Fruit fly (Drosophila melanogaster) whole organism, embryonic: ENCODE data around the gene CG32388.
A peak's percentile ranks its signal among the peaks of the same experiment; 100 is the strongest.

ENCODE experiments used
- Aef1 ChIP-seq: fragments of 200-800 bp; sonication (Bioruptor generic); IDR thresholded peaks from 3 replicates; pipeline ENCODE4 v1.3.6; 2022; ENCODE audit warnings: missing biosample characterization, missing genetic modification characterization
- BtbVII ChIP-seq: fragments of 200-800 bp; sonication (Bioruptor generic); optimal IDR thresholded peaks from 3 replicates; lab custom pipeline; 2017; ENCODE audit warnings: missing biosample characterization, mild to moderate bottlenecking, missing genetic modification characterization
- Bteb2 ChIP-seq: fragments of 200-800 bp; sonication (Bioruptor generic); optimal IDR thresholded peaks from 2 replicates; lab custom pipeline; 2016; ENCODE audit warnings: missing biosample characterization, missing genetic modification characterization
- CG10147 ChIP-seq: fragments of 200-800 bp; sonication (Bioruptor generic); optimal IDR thresholded peaks from 2 replicates; lab custom pipeline; 2019; ENCODE audit warnings: missing biosample characterization, mild to moderate bottlenecking, missing genetic modification characterization, moderate library complexity
- CG12219 ChIP-seq: fragments of 200-800 bp; sonication (Bioruptor generic); optimal IDR thresholded peaks from 3 replicates; lab custom pipeline; 2018; ENCODE audit warnings: missing biosample characterization, mild to moderate bottlenecking, missing genetic modification characterization
- CG13424 ChIP-seq: fragments of 200-800 bp; sonication (Bioruptor generic); optimal IDR thresholded peaks from 2 replicates; lab custom pipeline; 2019; ENCODE audit warnings: missing biosample characterization, mild to moderate bottlenecking, missing genetic modification characterization, moderate library complexity
- CG15269 ChIP-seq: fragments of 200-800 bp; sonication (Bioruptor generic); optimal IDR thresholded peaks from 2 replicates; lab custom pipeline; 2018; ENCODE audit warnings: missing biosample characterization, mild to moderate bottlenecking, missing genetic modification characterization, moderate library complexity
- CG17361 ChIP-seq: fragments of 200-800 bp; sonication (Bioruptor generic); IDR thresholded peaks from 3 replicates; pipeline ENCODE4 v1.3.6; 2022; ENCODE audit warnings: missing biosample characterization, missing genetic modification characterization
- CG1832 ChIP-seq: fragments of 200-800 bp; sonication (Bioruptor generic); optimal IDR thresholded peaks from 2 replicates; lab custom pipeline; 2017; ENCODE audit warnings: missing biosample characterization, mild to moderate bottlenecking, missing genetic modification characterization, inconsistent platforms
- CG18599 ChIP-seq: fragments of 200-800 bp; sonication (Bioruptor generic); optimal IDR thresholded peaks from 3 replicates; lab custom pipeline; 2017; ENCODE audit warnings: missing biosample characterization, missing genetic modification characterization, mild to moderate bottlenecking, moderate library complexity, missing genetic modification reagents
- CG2120 ChIP-seq: fragments of 200-800 bp; sonication (Bioruptor generic); optimal IDR thresholded peaks from 3 replicates; lab custom pipeline; 2016; ENCODE audit warnings: missing biosample characterization, missing genetic modification characterization
- CG30431 ChIP-seq: fragments of 200-800 bp; sonication (Bioruptor generic); optimal IDR thresholded peaks from 2 replicates; lab custom pipeline; 2017; ENCODE audit warnings: missing biosample characterization, missing genetic modification characterization
- CG4328 ChIP-seq: fragments of 200-800 bp; sonication (Bioruptor generic); optimal IDR thresholded peaks from 3 replicates; lab custom pipeline; 2017; ENCODE audit warnings: missing biosample characterization, missing genetic modification reagents, missing genetic modification characterization
- CG5245 ChIP-seq: fragments of 200-800 bp; sonication (Bioruptor generic); optimal IDR thresholded peaks from 3 replicates; lab custom pipeline; 2016; ENCODE audit warnings: missing biosample characterization, missing genetic modification characterization
- CG7372 ChIP-seq: fragments of 200-800 bp; sonication (Bioruptor generic); IDR thresholded peaks from 2 replicates; pipeline ENCODE4 v1.3.6; 2022; ENCODE audit warnings: missing biosample characterization, missing genetic modification characterization
- CG7556 ChIP-seq: fragments of 200-800 bp; sonication (Bioruptor generic); optimal IDR thresholded peaks from 2 replicates; lab custom pipeline; 2017; ENCODE audit warnings: missing biosample characterization, mild to moderate bottlenecking, missing genetic modification characterization
- CG8944 ChIP-seq: fragments of 200-800 bp; sonication (Bioruptor generic); optimal IDR thresholded peaks from 3 replicates; lab custom pipeline; 2016; ENCODE audit warnings: missing biosample characterization, missing genetic modification characterization
- CG9797 ChIP-seq: fragments of 200-800 bp; sonication (Bioruptor generic); optimal IDR thresholded peaks from 3 replicates; lab custom pipeline; 2018; ENCODE audit warnings: missing biosample characterization, mild to moderate bottlenecking, missing genetic modification characterization
- CG9876 ChIP-seq: fragments of 200-800 bp; sonication (Bioruptor generic); optimal IDR thresholded peaks from 2 replicates; lab custom pipeline; 2016; ENCODE audit warnings: missing biosample characterization, missing genetic modification characterization
- Camta ChIP-seq: fragments of 200-800 bp; sonication (Bioruptor generic); optimal IDR thresholded peaks from 2 replicates; lab custom pipeline; 2016; ENCODE audit warnings: missing biosample characterization, missing genetic modification characterization
- D19B ChIP-seq: fragments of 200-800 bp; sonication (Bioruptor generic); optimal IDR thresholded peaks from 2 replicates; lab custom pipeline; 2017; ENCODE audit warnings: missing biosample characterization, mild to moderate bottlenecking, missing genetic modification characterization
- Deaf1 ChIP-seq: fragments of 200-800 bp; optimal IDR thresholded peaks from 3 replicates; lab custom pipeline; 2019; ENCODE audit warnings: missing biosample characterization, mild to moderate bottlenecking, missing genetic modification characterization, moderate library complexity
- Hr39 ChIP-seq: fragments of >200 bp; optimal IDR thresholded peaks from 2 replicates; lab custom pipeline; 2017
- Hr51 ChIP-seq, 2 experiments: fragments of 200-800 bp; sonication (Bioruptor generic); optimal IDR thresholded peaks; 2 replicates in 1 of 2; 3 replicates in 1 of 2; lab custom pipeline; 2016 to 2018; ENCODE audit warnings: missing biosample characterization in 2 of 2, missing genetic modification characterization in 2 of 2, mild to moderate bottlenecking in 1 of 2, moderate library complexity in 1 of 2
- MTF-1 ChIP-seq: fragments of 200-800 bp; sonication (Bioruptor generic); optimal IDR thresholded peaks from 2 replicates; lab custom pipeline; 2018; ENCODE audit warnings: missing biosample characterization, mild to moderate bottlenecking, missing genetic modification characterization, borderline replicate concordance
- NC2β ChIP-seq: fragments of 200-800 bp; sonication (Bioruptor generic); optimal IDR thresholded peaks from 2 replicates; lab custom pipeline; 2016; ENCODE audit warnings: missing biosample characterization, missing genetic modification characterization
- Oaz ChIP-seq: fragments of 200-800 bp; sonication (Bioruptor generic); IDR thresholded peaks from 2 replicates; pipeline ENCODE4 v1.3.6; 2022; ENCODE audit warnings: missing biosample characterization, missing genetic modification characterization
- Pdp1 ChIP-seq, 2 experiments: fragments of 200-800 bp; sonication (Bioruptor generic); optimal IDR thresholded peaks; 3 replicates each; lab custom pipeline; 2016; ENCODE audit warnings: missing biosample characterization in 2 of 2, missing genetic modification characterization in 2 of 2, mild to moderate bottlenecking in 1 of 2, moderate library complexity in 1 of 2
- Sin3A ChIP-seq: fragments of >200 bp; optimal IDR thresholded peaks from 2 replicates; lab custom pipeline; 2018
- al ChIP-seq: fragments of 200-800 bp; sonication (Bioruptor generic); IDR thresholded peaks from 2 replicates; pipeline ENCODE4 v1.3.6; 2022; ENCODE audit warnings: missing biosample characterization, missing genetic modification characterization
- bbx ChIP-seq: fragments of 200-800 bp; sonication (Bioruptor generic); IDR thresholded peaks from 2 replicates; pipeline ENCODE4 v1.3.6; 2022; ENCODE audit warnings: missing biosample characterization, missing genetic modification characterization; ENCODE audit not compliant: partially characterized antibody
- bowl ChIP-seq: fragments of 200-800 bp; sonication (Bioruptor generic); IDR thresholded peaks from 2 replicates; pipeline ENCODE4 v1.3.6; 2022; ENCODE audit warnings: missing biosample characterization, missing genetic modification characterization
- ci ChIP-seq: fragments of 200-800 bp; sonication (Bioruptor generic); IDR thresholded peaks from 3 replicates; pipeline ENCODE4 v1.3.6; 2022; ENCODE audit warnings: missing biosample characterization, missing genetic modification characterization
- da ChIP-seq: fragments of 200-800 bp; sonication (Bioruptor generic); optimal IDR thresholded peaks from 2 replicates; lab custom pipeline; 2016; ENCODE audit warnings: missing biosample characterization, missing genetic modification characterization
- fd102C ChIP-seq: fragments of 200-800 bp; sonication (Bioruptor generic); optimal IDR thresholded peaks from 2 replicates; lab custom pipeline; 2018; ENCODE audit warnings: missing biosample characterization, mild to moderate bottlenecking, missing genetic modification characterization, moderate library complexity
- gfzf ChIP-seq: fragments of 200-800 bp; sonication (Bioruptor generic); optimal IDR thresholded peaks from 2 replicates; lab custom pipeline; 2016; ENCODE audit warnings: missing biosample characterization, mild to moderate bottlenecking, missing genetic modification characterization, moderate library complexity
- inv ChIP-seq: fragments of 200-800 bp; sonication (Bioruptor generic); IDR thresholded peaks from 2 replicates; pipeline ENCODE4 v1.3.6; 2022; ENCODE audit warnings: missing biosample characterization, missing genetic modification characterization; ENCODE audit not compliant: partially characterized antibody
- lbe ChIP-seq: fragments of 200-800 bp; sonication (Bioruptor generic); optimal IDR thresholded peaks from 2 replicates; lab custom pipeline; 2016; ENCODE audit warnings: missing biosample characterization, mild to moderate bottlenecking, missing genetic modification characterization
- mirr ChIP-seq: fragments of 200-800 bp; sonication (Bioruptor generic); optimal IDR thresholded peaks from 3 replicates; lab custom pipeline; 2018; ENCODE audit warnings: missing biosample characterization, mild to moderate bottlenecking, missing genetic modification characterization
- nerfin-1 ChIP-seq: fragments of 200-800 bp; sonication (Bioruptor generic); optimal IDR thresholded peaks from 3 replicates; lab custom pipeline; 2019; ENCODE audit warnings: missing biosample characterization, mild to moderate bottlenecking, missing genetic modification characterization, moderate library complexity
- pita ChIP-seq: fragments of 200-800 bp; sonication (Bioruptor generic); optimal IDR thresholded peaks from 2 replicates; lab custom pipeline; 2017; ENCODE audit warnings: missing biosample characterization, mild to moderate bottlenecking, missing genetic modification characterization
- stc ChIP-seq: fragments of 200-800 bp; sonication (Bioruptor generic); IDR thresholded peaks from 2 replicates; pipeline ENCODE4 v1.3.6; 2022; ENCODE audit warnings: missing biosample characterization, missing genetic modification characterization
- tgo ChIP-seq: fragments of 200-800 bp; sonication (Bioruptor generic); IDR thresholded peaks from 3 replicates; pipeline ENCODE4 v1.3.6; 2022; ENCODE audit warnings: missing biosample characterization, missing genetic modification characterization
- tll ChIP-seq, 2 experiments: fragments of 200-800 bp in 1 of 2; fragments of >200 bp in 1 of 2; sonication (Bioruptor generic) in 1 of 2; optimal IDR thresholded peaks; 2 replicates each; lab custom pipeline; 2017 to 2019; ENCODE audit warnings: missing biosample characterization in 2 of 2, missing genetic modification characterization in 2 of 2, mild to moderate bottlenecking in 1 of 2, moderate library complexity in 1 of 2
- tup ChIP-seq: fragments of 200-800 bp; sonication (Bioruptor generic); optimal IDR thresholded peaks from 2 replicates; lab custom pipeline; 2016; ENCODE audit warnings: missing biosample characterization, mild to moderate bottlenecking, missing genetic modification characterization, moderate library complexity
- vnd ChIP-seq: fragments of 200-800 bp; sonication (Bioruptor generic); IDR thresholded peaks from 3 replicates; pipeline ENCODE4 v1.3.6; 2022; ENCODE audit warnings: missing biosample characterization, missing genetic modification characterization; ENCODE audit not compliant: partially characterized antibody
- wor ChIP-seq: fragments of 200-800 bp; sonication (Bioruptor generic); IDR thresholded peaks from 2 replicates; pipeline ENCODE4 v1.3.6; 2022; ENCODE audit warnings: missing biosample characterization, missing genetic modification characterization

CG32388 gene

dm6 chr3L:6984486-6984885, at the start of gene CG32388, which contains the start of gene CG43439:
Gene CG32388, minus strand, starts transcription at chr3L:6984586.
Gene CG43439, minus strand, starts transcription at chr3L:6984586.
- TF ChIP-seq MTF-1 (GFP tag; lab: Kevin White, UChicago) (no peak), Aef1 (GFP tag; lab: Robert Waterston, UW) (no peak), da (GFP tag; lab: Kevin White, UChicago) (no peak), tll (GFP tag; optimal IDR thresholded peaks at IDR 0.05; lab: Kevin White, UChicago) (no peak), CG7372 (GFP tag; lab: Robert Waterston, UW) (no peak), CG1832 (GFP tag; lab: Kevin White, UChicago) (no peak), mirr (GFP tag; lab: Kevin White, UChicago) (no peak), CG30431 (GFP tag; lab: Kevin White, UChicago) (no peak), CG9797 (GFP tag; lab: Kevin White, UChicago) (no peak), stc (no peak), CG9876 (GFP tag; lab: Kevin White, UChicago) (no peak), bowl (GFP tag; lab: Robert Waterston, UW) (no peak), D19B (GFP tag; lab: Kevin White, UChicago) (no peak), Sin3A (lab: Kevin White, UChicago) (no peak)

DNA sequence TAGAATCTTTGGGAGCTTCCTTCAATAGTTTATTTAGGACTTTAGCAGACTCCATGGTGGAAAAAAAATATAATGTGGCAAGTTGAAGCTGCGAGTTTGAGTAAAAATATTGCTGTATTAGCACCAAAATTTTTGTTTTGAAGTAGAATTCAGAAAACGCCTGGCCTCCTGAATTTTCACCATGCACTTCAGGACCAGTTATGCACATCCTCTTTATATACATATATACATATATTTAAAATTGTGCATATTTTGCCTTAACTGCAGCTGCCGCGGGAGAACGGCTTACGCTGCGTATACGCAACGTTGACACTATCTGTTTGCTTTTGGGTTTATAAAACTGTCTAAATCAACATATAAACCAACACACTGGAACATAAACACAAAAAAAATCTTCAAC, 42.3 kb upstream of the CG32388 start, which contains the start of gene CG17744:
CG17744 (minus strand) TSS at position 101 of the 400 bp plus-strand sequence.
- TF ChIP-seq lbe (GFP tag; lab: Kevin White, UChicago) (no peak), fd102C (no peak), gfzf (GFP tag; lab: Kevin White, UChicago) (no peak), Hr39 (lab: Kevin White, UChicago) (no peak), Pdp1 (GFP tag; optimal IDR thresholded peaks at IDR 0.05; lab: Kevin White, UChicago) (no peak), NC2β (GFP tag; lab: Kevin White, UChicago) (no peak), CG17361 (GFP tag; lab: Robert Waterston, UW) (no peak), nerfin-1 (no peak), pita (GFP tag; lab: Kevin White, UChicago) (no peak), CG7556 (GFP tag; lab: Kevin White, UChicago) (no peak), CG10147 (GFP tag; lab: Kevin White, UChicago) (no peak), CG5245 (GFP tag; lab: Kevin White, UChicago) (no peak), Camta (no peak), CG18599 (GFP tag; lab: Kevin White, UChicago) (no peak), BtbVII (GFP tag; lab: Kevin White, UChicago) (no peak), bbx (GFP tag; lab: Robert Waterston, UW) (no peak), wor (GFP tag; lab: Robert Waterston, UW) (no peak), tup (GFP tag; lab: Kevin White, UChicago) (no peak)

- TF ChIP-seq CG15269 (tag; lab: Kevin White, UChicago) (peak; percentile 48), CG2120 (GFP tag; lab: Kevin White, UChicago) (peak; percentile 64), CG13424 (tag; lab: Kevin White, UChicago) (peak; percentile 22), Deaf1 (tag; lab: Kevin White, UChicago) (peak; percentile 96), al (peak; percentile 51; the same call in 1 of the 2 replicates), Oaz (GFP tag; lab: Robert Waterston, UW) (peak; percentile 25; the same call in 1 of the 2 replicates), ci (peak; percentile 82), Bteb2 (GFP tag; lab: Kevin White, UChicago) (peak; percentile 20), CG8944 (no peak), inv (peak; percentile 18; the same call in 1 of the 2 replicates), bbx (GFP tag; lab: Robert Waterston, UW) (peak; percentile 49; the same call in 1 of the 2 replicates), vnd (GFP tag; lab: Robert Waterston, UW) (no peak), Hr51 (GFP tag; optimal IDR thresholded peaks at IDR 0.05; lab: Kevin White, UChicago) (peak in 1 of 2 experiments; percentile 60), tgo (GFP tag; lab: Robert Waterston, UW) (peak; percentile 64; the same call in 2 of the 3 replicates), CG12219 (peak; percentile 42), CG4328 (GFP tag; lab: Kevin White, UChicago) (no peak)
These were observed 29.4 kb upstream of the CG32388 start for dm6 chr3L:7013568-7014305.
